Fruit fly (Drosophila melanogaster) ovary, adult (tissue): ENCODE data around the gene CG31910.

Experiments
- CG17801 ChIP-seq: fragments of 200-800 bp; optimal IDR thresholded peaks from 2 replicates; lab custom pipeline; 2019; ENCODE audit warnings: missing biosample characterization, mild to moderate bottlenecking, missing genetic modification characterization, moderate library complexity; ENCODE audit not compliant: partially characterized antibody

CG31910 gene

dm6 chr2L:6745522-6745921 lies at the start of gene CG31910:
Gene CG31910 (minus strand): TSS chr2L:6745622.
- no peak for TF ChIP-seq CG17801

dm6 chr2L:6794956-6795522 lies 49.6 kb upstream of the CG31910 start:
- no peak for TF ChIP-seq CG17801

dm6 chr2L:6794418-6794793 lies 49.0 kb upstream of the CG31910 start:
- peak; percentile 7 for TF ChIP-seq CG17801

dm6 chr2L:6793763-6794417 lies 48.5 kb upstream of the CG31910 start:
- TF ChIP-seq CG17801 = no peak

dm6 chr2L:6791845-6792443 lies 46.5 kb upstream of the CG31910 start:
- peak; percentile 12 for TF ChIP-seq CG17801

dm6 chr2L:6789358-6789757 lies 43.9 kb upstream of the CG31910 start:
- no peak for TF ChIP-seq CG17801

- no peak for TF ChIP-seq CG17801
Observed at dm6 chr2L:6787973-6788368, 42.5 kb upstream of the CG31910 start.

dm6 chr2L:6787029-6787972 lies 41.9 kb upstream of the CG31910 start:
- peak; percentile 79 for TF ChIP-seq CG17801

dm6 chr2L:6786674-6787028 lies 41.2 kb upstream of the CG31910 start, which contains the start of gene nrv1:
Gene nrv1 (minus strand): TSS chr2L:6786861.
- TF ChIP-seq CG17801 = no peak

- no peak for TF ChIP-seq CG17801
Observed at dm6 chr2L:6785583-6785982, 40.2 kb upstream of the CG31910 start.

dm6 chr2L:6784235-6784634 lies 38.8 kb upstream of the CG31910 start:
- TF ChIP-seq CG17801 = no peak

dm6 chr2L:6783395-6783794 lies 38.0 kb upstream of the CG31910 start:
- no peak for TF ChIP-seq CG17801

dm6 chr2L:6774853-6775252 lies 29.4 kb upstream of the CG31910 start:
- TF ChIP-seq CG17801 = no peak

- no peak for TF ChIP-seq CG17801
Observed at dm6 chr2L:6773645-6774044, 28.2 kb upstream of the CG31910 start, which contains the start of gene CG17378. Gene CG17378 (plus strand): TSS chr2L:6774041.

- TF ChIP-seq CG17801 = no peak
Observed at dm6 chr2L:6772655-6773054, 27.2 kb upstream of the CG31910 start, which contains the start of gene LUBEL. Gene LUBEL (minus strand): TSS chr2L:6772755.

- no peak for TF ChIP-seq CG17801
Observed at dm6 chr2L:6759528-6759927, 14.1 kb upstream of the CG31910 start, which contains the start of gene CG11322. Gene CG11322 (minus strand): TSS chr2L:6759628.

- no peak for TF ChIP-seq CG17801
Observed at dm6 chr2L:6751037-6751436, 5.6 kb upstream of the CG31910 start.
